1 fruit fly cellular context compared by ENCODE assay signal in genomic region chr3R:6350755-6351154, dm6.
TF ChIP-seq lines count a peak whose summit lies in the region.

Pak (plus strand) TSS chr3R:6350896.

TF ChIP-seq in whole organism, embryonic, 481 proteins besides CTCF, POLR2A, EP300 and RAD21 (continued from another document and continues in another):
- TF ChIP-seq CG9215 (GFP tag; IDR thresholded peaks at IDR 0.05; lab: Robert Waterston, UW) (no peak), tio (GFP tag; optimal IDR thresholded peaks at IDR 0.05; lab: Kevin White, UChicago) (no peak), fd102C (GFP tag; optimal IDR thresholded peaks at IDR 0.05; lab: Kevin White, UChicago) (no peak), CG9932 (GFP tag; IDR thresholded peaks at IDR 0.05; lab: Robert Waterston, UW) (peak; percentile 46; the same call in 1 of the 2 replicates), unc-4 (GFP tag; IDR thresholded peaks at IDR 0.05; lab: Robert Waterston, UW; ENCODE audit: partially characterized antibody) (peak; percentile 94), Neu2 (GFP tag; optimal IDR thresholded peaks at IDR 0.05; lab: Kevin White, UChicago; ENCODE audit: borderline replicate concordance) (no peak), sisA (GFP tag; IDR thresholded peaks at IDR 0.05; lab: Robert Waterston, UW) (no peak), ci (GFP tag; IDR thresholded peaks at IDR 0.05; lab: Robert Waterston, UW) (0 out of 3 replicates have a peak, but pooled peaks have one; percentile 20), CG15696 (tag; optimal IDR thresholded peaks at IDR 0.05; lab: Kevin White, UChicago) (no peak), CG10565 (GFP tag; optimal IDR thresholded peaks at IDR 0.05; lab: Kevin White, UChicago) (no peak), C15 (GFP tag; IDR thresholded peaks at IDR 0.05; lab: Robert Waterston, UW) (no peak), CG3847 (GFP tag; IDR thresholded peaks at IDR 0.05; lab: Robert Waterston, UW) (0 out of 2 replicates have a peak, but pooled peaks have one; percentile 12), CG9876 (GFP tag; optimal IDR thresholded peaks at IDR 0.05; lab: Kevin White, UChicago) (no peak), Nf-YB (GFP tag; optimal IDR thresholded peaks at IDR 0.05; lab: Kevin White, UChicago) (no peak), CG15073 (GFP tag; optimal IDR thresholded peaks at IDR 0.05; lab: Kevin White, UChicago) (no peak), CG31365 (tag; optimal IDR thresholded peaks at IDR 0.05; lab: Kevin White, UChicago) (no peak), nmo (GFP tag; optimal IDR thresholded peaks at IDR 0.05; lab: Kevin White, UChicago) (peak; percentile 32), Ssrp (tag; optimal IDR thresholded peaks at IDR 0.05; lab: Kevin White, UChicago) (no peak), CG18619 (GFP tag; optimal IDR thresholded peaks at IDR 0.05; lab: Kevin White, UChicago) (no peak), CG11456 (GFP tag; IDR thresholded peaks at IDR 0.05; lab: Robert Waterston, UW) (no peak), CG14860 (GFP tag; IDR thresholded peaks at IDR 0.05; lab: Robert Waterston, UW; ENCODE audit: partially characterized antibody) (peak; percentile 86), Tbp (GFP tag; optimal IDR thresholded peaks at IDR 0.05; lab: Kevin White, UChicago) (no peak), hkb (optimal IDR thresholded peaks at IDR 0.05; lab: Kevin White, UChicago) (no peak), hkb (GFP tag; IDR thresholded peaks at IDR 0.05; lab: Robert Waterston, UW) (no peak), CG14710 (tag; optimal IDR thresholded peaks at IDR 0.05; lab: Kevin White, UChicago) (peak; percentile 43), CG32767 (GFP tag; IDR thresholded peaks at IDR 0.05; lab: Robert Waterston, UW) (no peak), CG5180 (GFP tag; optimal IDR thresholded peaks at IDR 0.05; lab: Kevin White, UChicago) (no peak), D19A (tag; optimal IDR thresholded peaks at IDR 0.05; lab: Kevin White, UChicago) (no peak), Dp (GFP tag; optimal IDR thresholded peaks at IDR 0.05; lab: Kevin White, UChicago) (peak; percentile 64), vvl (GFP tag; IDR thresholded peaks at IDR 0.05; lab: Robert Waterston, UW) (no peak), Sry-δ (GFP tag; optimal IDR thresholded peaks at IDR 0.05; lab: Kevin White, UChicago) (peak; percentile 97), CG10267 (tag; optimal IDR thresholded peaks at IDR 0.05; lab: Kevin White, UChicago) (peak; percentile 27), CG5953 (GFP tag; IDR thresholded peaks at IDR 0.05; lab: Robert Waterston, UW) (no peak), CG18262 (tag; optimal IDR thresholded peaks at IDR 0.05; lab: Kevin White, UChicago) (no peak), HLH54F (GFP tag; optimal IDR thresholded peaks at IDR 0.05; lab: Kevin White, UChicago) (no peak), CG6254 (GFP tag; optimal IDR thresholded peaks at IDR 0.05; lab: Kevin White, UChicago) (no peak), CG10209 (GFP tag; optimal IDR thresholded peaks at IDR 0.05; lab: Kevin White, UChicago) (no peak), Med (GFP tag; lab: Kevin White, UChicago) (peak; percentile 59), CG15601 (tag; optimal IDR thresholded peaks at IDR 0.05; lab: Kevin White, UChicago) (peak; percentile 3), Nf-YC (tag; optimal IDR thresholded peaks at IDR 0.05; lab: Kevin White, UChicago) (peak; percentile 41), crc (GFP tag; optimal IDR thresholded peaks at IDR 0.05; lab: Kevin White, UChicago) (no peak), zen (tag; optimal IDR thresholded peaks at IDR 0.05; lab: Kevin White, UChicago) (no peak), CG4854 (GFP tag; optimal IDR thresholded peaks at IDR 0.05; lab: Kevin White, UChicago) (no peak), bsh (GFP tag; optimal IDR thresholded peaks at IDR 0.05; lab: Kevin White, UChicago) (no peak), CG8765 (GFP tag; IDR thresholded peaks at IDR 0.05; lab: Robert Waterston, UW) (no peak), Dll (GFP tag; IDR thresholded peaks at IDR 0.05; lab: Robert Waterston, UW; ENCODE audit: partially characterized antibody) (peak; percentile 94), Oaz (GFP tag; IDR thresholded peaks at IDR 0.05; lab: Robert Waterston, UW) (no peak), gsb-n (tag; optimal IDR thresholded peaks at IDR 0.05; lab: Kevin White, UChicago) (no peak), Opbp (GFP tag; IDR thresholded peaks at IDR 0.05; lab: Robert Waterston, UW; ENCODE audit: partially characterized antibody) (peak; percentile 96), NC2α (GFP tag; optimal IDR thresholded peaks at IDR 0.05; lab: Kevin White, UChicago) (no peak), CG2712 (tag; optimal IDR thresholded peaks at IDR 0.05; lab: Kevin White, UChicago) (peak; percentile 36), CG8281 (tag; optimal IDR thresholded peaks at IDR 0.05; lab: Kevin White, UChicago) (no peak), CG10147 (GFP tag; optimal IDR thresholded peaks at IDR 0.05; lab: Kevin White, UChicago) (no peak), CG8944 (GFP tag; optimal IDR thresholded peaks at IDR 0.05; lab: Kevin White, UChicago) (no peak), CG12744 (GFP tag; optimal IDR thresholded peaks at IDR 0.05; lab: Kevin White, UChicago) (no peak), dmrt99B (tag; optimal IDR thresholded peaks at IDR 0.05; lab: Kevin White, UChicago) (no peak), bigmax (GFP tag; optimal IDR thresholded peaks at IDR 0.05; lab: Kevin White, UChicago) (no peak), CG2202 (tag; optimal IDR thresholded peaks at IDR 0.05; lab: Kevin White, UChicago) (no peak), toy (GFP tag; IDR thresholded peaks at IDR 0.05; lab: Robert Waterston, UW) (no peak), Blimp-1 (GFP tag; optimal IDR thresholded peaks at IDR 0.05; lab: Kevin White, UChicago) (no peak), fd64A (GFP tag; optimal IDR thresholded peaks at IDR 0.05; lab: Kevin White, UChicago) (no peak), Lhr (GFP tag; optimal IDR thresholded peaks at IDR 0.05; lab: Kevin White, UChicago) (peak; percentile 48), kah (GFP tag; optimal IDR thresholded peaks at IDR 0.05; lab: Kevin White, UChicago) (no peak), Kr (GFP tag; optimal IDR thresholded peaks at IDR 0.05; lab: Kevin White, UChicago) (no peak), CG6791 (GFP tag; IDR thresholded peaks at IDR 0.05; lab: Robert Waterston, UW; ENCODE audit: partially characterized antibody) (peak; percentile 96), fu2 (GFP tag; optimal IDR thresholded peaks at IDR 0.05; lab: Kevin White, UChicago) (no peak), nerfin-2 (GFP tag; IDR thresholded peaks at IDR 0.05; lab: Robert Waterston, UW; ENCODE audit: partially characterized antibody) (peak; percentile 82), CG2116 (GFP tag; optimal IDR thresholded peaks at IDR 0.05; lab: Kevin White, UChicago) (peak; percentile 56), vnd (GFP tag; IDR thresholded peaks at IDR 0.05; lab: Robert Waterston, UW; ENCODE audit: partially characterized antibody) (peak; percentile 95), CG15514 (GFP tag; optimal IDR thresholded peaks at IDR 0.05; lab: Kevin White, UChicago) (peak; percentile 58), Mrtf (GFP tag; IDR thresholded peaks at IDR 0.05; lab: Robert Waterston, UW) (no peak), CG7357 (GFP tag; IDR thresholded peaks at IDR 0.05; lab: Robert Waterston, UW) (no peak), CG12219 (GFP tag; optimal IDR thresholded peaks at IDR 0.05; lab: Kevin White, UChicago) (no peak), pb (GFP tag; optimal IDR thresholded peaks at IDR 0.05; lab: Kevin White, UChicago) (no peak), tap (tag; optimal IDR thresholded peaks at IDR 0.05; lab: Kevin White, UChicago) (no peak), CG32532 (GFP tag; IDR thresholded peaks at IDR 0.05; lab: Robert Waterston, UW) (no peak), eve (GFP tag; optimal IDR thresholded peaks at IDR 0.05; lab: Kevin White, UChicago) (no peak), Sry-β (GFP tag; optimal IDR thresholded peaks at IDR 0.05; lab: Kevin White, UChicago) (no peak), Scr (GFP tag; IDR thresholded peaks at IDR 0.05; lab: Robert Waterston, UW; ENCODE audit: partially characterized antibody) (peak; percentile 93), E2f1 (GFP tag; IDR thresholded peaks at IDR 0.05; lab: Robert Waterston, UW) (no peak), CG2129 (GFP tag; IDR thresholded peaks at IDR 0.05; lab: Robert Waterston, UW; ENCODE audit: partially characterized antibody) (peak; percentile 76), CG33213 (GFP tag; optimal IDR thresholded peaks at IDR 0.05; lab: Kevin White, UChicago) (peak; percentile 45), Optix (GFP tag; IDR thresholded peaks at IDR 0.05; lab: Robert Waterston, UW) (no peak), br (optimal IDR thresholded peaks at IDR 0.05; lab: Kevin White, UChicago) (no peak), dm (GFP tag; optimal IDR thresholded peaks at IDR 0.05; lab: Kevin White, UChicago) (peak; percentile 13), ken (GFP tag; IDR thresholded peaks at IDR 0.05; lab: Robert Waterston, UW) (no peak), Dek (tag; optimal IDR thresholded peaks at IDR 0.05; lab: Kevin White, UChicago) (no peak), CG30431 (GFP tag; optimal IDR thresholded peaks at IDR 0.05; lab: Kevin White, UChicago) (no peak), cato (GFP tag; optimal IDR thresholded peaks at IDR 0.05; lab: Kevin White, UChicago; ENCODE audit: borderline replicate concordance) (no peak), Ravus (GFP tag; IDR thresholded peaks at IDR 0.05; lab: Robert Waterston, UW) (no peak), hb (GFP tag; IDR thresholded peaks at IDR 0.05; lab: Robert Waterston, UW; ENCODE audit: partially characterized antibody) (peak; percentile 87), mld (GFP tag; IDR thresholded peaks at IDR 0.05; lab: Robert Waterston, UW; ENCODE audit: partially characterized antibody) (peak; percentile 93), CG9609 (GFP tag; optimal IDR thresholded peaks at IDR 0.05; lab: Kevin White, UChicago) (no peak), Dfd (GFP tag; optimal IDR thresholded peaks at IDR 0.05; lab: Kevin White, UChicago) (no peak), Eip74EF (GFP tag; optimal IDR thresholded peaks at IDR 0.05; lab: Kevin White, UChicago) (no peak), CG4404 (GFP tag; IDR thresholded peaks at IDR 0.05; lab: Robert Waterston, UW) (no peak), pnt (GFP tag; optimal IDR thresholded peaks at IDR 0.05; lab: Kevin White, UChicago) (no peak), CG11723 (GFP tag; optimal IDR thresholded peaks at IDR 0.05; lab: Kevin White, UChicago) (no peak), Xbp1 (GFP tag; optimal IDR thresholded peaks at IDR 0.05; lab: Kevin White, UChicago) (no peak), CG18476 (GFP tag; optimal IDR thresholded peaks at IDR 0.05; lab: Kevin White, UChicago) (no peak), CG2120 (GFP tag; optimal IDR thresholded peaks at IDR 0.05; lab: Kevin White, UChicago) (peak; percentile 26), Rfx (GFP tag; IDR thresholded peaks at IDR 0.05; lab: Robert Waterston, UW) (no peak), CG13296 (GFP tag; optimal IDR thresholded peaks at IDR 0.05; lab: Kevin White, UChicago) (no peak), ssp (GFP tag; IDR thresholded peaks at IDR 0.05; lab: Robert Waterston, UW) (no peak), CG4617 (GFP tag; optimal IDR thresholded peaks at IDR 0.05; lab: Kevin White, UChicago; ENCODE audit: borderline replicate concordance) (peak; percentile 95), NK7.1 (GFP tag; optimal IDR thresholded peaks at IDR 0.05; lab: Kevin White, UChicago) (no peak), Atf3 (GFP tag; optimal IDR thresholded peaks at IDR 0.05; lab: Kevin White, UChicago) (no peak), CG10274 (GFP tag; optimal IDR thresholded peaks at IDR 0.05; lab: Kevin White, UChicago) (no peak), lilli (GFP tag; optimal IDR thresholded peaks at IDR 0.05; lab: Kevin White, UChicago) (peak; percentile 31), CG3995 (GFP tag; optimal IDR thresholded peaks at IDR 0.05; lab: Kevin White, UChicago) (peak; percentile 98), CG17385 (GFP tag; optimal IDR thresholded peaks at IDR 0.05; lab: Kevin White, UChicago) (no peak), Stat92E (GFP tag; optimal IDR thresholded peaks at IDR 0.05; lab: Kevin White, UChicago) (no peak), CG11247 (GFP tag; IDR thresholded peaks at IDR 0.05; lab: Robert Waterston, UW) (no peak), Bgb (GFP tag; IDR thresholded peaks at IDR 0.05; lab: Robert Waterston, UW; ENCODE audit: partially characterized antibody) (peak; percentile 96), MESR4 (GFP tag; optimal IDR thresholded peaks at IDR 0.05; lab: Kevin White, UChicago) (peak; percentile 85), mam (GFP tag; optimal IDR thresholded peaks at IDR 0.05; lab: Kevin White, UChicago) (no peak), CG7987 (GFP tag; optimal IDR thresholded peaks at IDR 0.05; lab: Kevin White, UChicago) (no peak), CG8478 (optimal IDR thresholded peaks at IDR 0.05; lab: Kevin White, UChicago) (no peak), gcm (GFP tag; optimal IDR thresholded peaks at IDR 0.05; lab: Kevin White, UChicago) (no peak), lmd (GFP tag; IDR thresholded peaks at IDR 0.05; lab: Robert Waterston, UW) (no peak), tup (GFP tag; optimal IDR thresholded peaks at IDR 0.05; lab: Kevin White, UChicago) (no peak), Myb (GFP tag; optimal IDR thresholded peaks at IDR 0.05; lab: Kevin White, UChicago) (peak; percentile 57), CG11695 (GFP tag; IDR thresholded peaks at IDR 0.05; lab: Robert Waterston, UW) (no peak; the same call in 2 of the 3 replicates), Dip2 (GFP tag; IDR thresholded peaks at IDR 0.05; lab: Robert Waterston, UW) (no peak), CG4282 (GFP tag; optimal IDR thresholded peaks at IDR 0.05; lab: Kevin White, UChicago) (no peak), CG4730 (GFP tag; IDR thresholded peaks at IDR 0.05; lab: Robert Waterston, UW) (no peak), CG4424 (GFP tag; optimal IDR thresholded peaks at IDR 0.05; lab: Kevin White, UChicago) (no peak), gem (tag; optimal IDR thresholded peaks at IDR 0.05; lab: Kevin White, UChicago) (peak; percentile 46), ap (GFP tag; IDR thresholded peaks at IDR 0.05; lab: Robert Waterston, UW) (no peak), CG11696 (GFP tag; IDR thresholded peaks at IDR 0.05; lab: Robert Waterston, UW) (no peak), CG2875 (GFP tag; optimal IDR thresholded peaks at IDR 0.05; lab: Kevin White, UChicago) (no peak), CG4707 (GFP tag; optimal IDR thresholded peaks at IDR 0.05; lab: Kevin White, UChicago) (no peak), CG30403 (GFP tag; optimal IDR thresholded peaks at IDR 0.05; lab: Kevin White, UChicago) (no peak), repo (GFP tag; optimal IDR thresholded peaks at IDR 0.05; lab: Kevin White, UChicago) (no peak), slbo (GFP tag; IDR thresholded peaks at IDR 0.05; lab: Robert Waterston, UW) (peak; percentile 33; the same call in 1 of the 2 replicates), CG6175 (GFP tag; IDR thresholded peaks at IDR 0.05; lab: Robert Waterston, UW) (no peak)
